Worm (Caenorhabditis elegans) whole organism, young adult: ENCODE results near the gene ras-1.

Experiments used
- C06A6.2 ChIP-seq: fragments of 200-800 bp; sonication (Bioruptor generic); conservative IDR thresholded peaks from 2 replicates; pipeline ENCODE4 v1.3.6; 2022; ENCODE audit warnings: missing genetic modification characterization, missing compliant biosample characterization
- F23B12.7 ChIP-seq: sonication (generic microtip); optimal IDR thresholded peaks from 2 replicates; lab custom pipeline; 2017; ENCODE audit warnings: missing genetic modification characterization, mild to moderate bottlenecking, missing compliant biosample characterization, antibody characterized with exemption, moderate library complexity; ENCODE audit not compliant: insufficient read depth
- F49E8.2 ChIP-seq: sonication (generic microtip); optimal IDR thresholded peaks from 3 replicates; lab custom pipeline; 2017; ENCODE audit warnings: missing genetic modification characterization, mild to moderate bottlenecking, missing compliant biosample characterization, antibody characterized with exemption, moderate library complexity; ENCODE audit not compliant: insufficient read depth
- Y53F4B.3 ChIP-seq: fragments of 200-800 bp; sonication (Bioruptor generic); IDR thresholded peaks from 2 replicates; pipeline ENCODE4 v1.3.6; 2022; ENCODE audit warnings: missing genetic modification reagents, missing genetic modification characterization, missing compliant biosample characterization
- Y67H2A.10 ChIP-seq: fragments of 200-800 bp; sonication (Bioruptor generic); conservative IDR thresholded peaks from 2 replicates; pipeline ENCODE4 v1.3.6; 2022; ENCODE audit warnings: missing genetic modification reagents, missing genetic modification characterization, missing compliant biosample characterization
- Y79H2A.3 ChIP-seq: fragments of 200-800 bp; sonication (Bioruptor generic); conservative IDR thresholded peaks from 2 replicates; pipeline ENCODE4 v1.3.6; 2022; ENCODE audit warnings: missing genetic modification reagents, missing genetic modification characterization, missing compliant biosample characterization
- akir-1 ChIP-seq: fragments of 200-800 bp; sonication (Bioruptor generic); optimal IDR thresholded peaks from 2 replicates; lab custom pipeline; 2018; ENCODE audit warnings: mild to moderate bottlenecking, missing genetic modification characterization, moderate library complexity, missing compliant biosample characterization
- bed-1 ChIP-seq: fragments of 200-800 bp; sonication (Bioruptor generic); IDR thresholded peaks from 2 replicates; pipeline ENCODE4 v1.3.6; 2022; ENCODE audit warnings: missing genetic modification reagents, missing genetic modification characterization, missing compliant biosample characterization
- ccch-3 ChIP-seq: fragments of 200-800 bp; sonication (Bioruptor generic); optimal IDR thresholded peaks from 2 replicates; lab custom pipeline; 2018; ENCODE audit warnings: mild to moderate bottlenecking, missing genetic modification characterization, missing compliant biosample characterization
- cebp-2 ChIP-seq: fragments of 200-800 bp; sonication (Bioruptor generic); IDR thresholded peaks from 2 replicates; pipeline ENCODE4 v1.3.6; 2022; ENCODE audit warnings: missing genetic modification characterization, missing compliant biosample characterization
- ceh-27 ChIP-seq: fragments of 200-800 bp; sonication (Bioruptor generic); optimal IDR thresholded peaks from 2 replicates; lab custom pipeline; 2018; ENCODE audit warnings: mild to moderate bottlenecking, missing genetic modification characterization, moderate library complexity, missing compliant biosample characterization
- ceh-40 ChIP-seq: fragments of 200-800 bp; sonication (Bioruptor generic); IDR thresholded peaks from 2 replicates; pipeline ENCODE4 v1.3.6; 2022; ENCODE audit warnings: missing genetic modification characterization, missing compliant biosample characterization
- die-1 ChIP-seq: sonication (generic microtip); optimal IDR thresholded peaks from 2 replicates; lab custom pipeline; 2016; ENCODE audit warnings: missing genotype, mild to moderate bottlenecking, missing genetic modification characterization, missing compliant biosample characterization
- dpff-1 ChIP-seq: sonication (generic microtip); optimal IDR thresholded peaks from 2 replicates; lab custom pipeline; 2017; ENCODE audit warnings: mild to moderate bottlenecking, missing genetic modification characterization, missing compliant biosample characterization
- hlh-26 ChIP-seq: fragments of 200-800 bp; sonication (Bioruptor generic); conservative IDR thresholded peaks from 2 replicates; pipeline ENCODE4 v1.3.6; 2022; ENCODE audit warnings: missing genetic modification reagents, missing genetic modification characterization, missing compliant biosample characterization
- hrde-1 ChIP-seq: sonication (generic microtip); optimal IDR thresholded peaks from 2 replicates; lab custom pipeline; 2016; ENCODE audit warnings: missing genetic modification characterization, mild to moderate bottlenecking, missing compliant biosample characterization, moderate library complexity, missing genotype, missing genetic modification reagents, borderline replicate concordance
- hsf-1 ChIP-seq: fragments of 200-800 bp; sonication (Bioruptor generic); IDR thresholded peaks from 2 replicates; pipeline ENCODE4 v1.3.6; 2022; ENCODE audit warnings: missing genetic modification reagents, missing genetic modification characterization, missing compliant biosample characterization
- lin-40 ChIP-seq: sonication (generic microtip); optimal IDR thresholded peaks from 2 replicates; lab custom pipeline; 2016; ENCODE audit warnings: missing genetic modification characterization, mild to moderate bottlenecking, missing compliant biosample characterization, missing genotype, missing genetic modification reagents
- madf-10 ChIP-seq: sonication (generic microtip); optimal IDR thresholded peaks from 2 replicates; lab custom pipeline; 2016; ENCODE audit warnings: mild to moderate bottlenecking, missing genetic modification characterization, missing compliant biosample characterization
- nfya-2 ChIP-seq: fragments of 200-800 bp; sonication (Bioruptor generic); IDR thresholded peaks from 2 replicates; pipeline ENCODE4 v1.3.6; 2022; ENCODE audit warnings: missing genetic modification reagents, missing genetic modification characterization, missing compliant biosample characterization
- nhr-120 ChIP-seq: fragments of 200-800 bp; sonication (Bioruptor generic); IDR thresholded peaks from 2 replicates; pipeline ENCODE4 v1.3.6; 2022; ENCODE audit warnings: missing genetic modification characterization, missing compliant biosample characterization
- nhr-27 ChIP-seq: fragments of 200-800 bp; sonication (Bioruptor generic); optimal IDR thresholded peaks from 2 replicates; lab custom pipeline; 2018; ENCODE audit warnings: mild to moderate bottlenecking, missing genetic modification characterization, moderate library complexity, missing compliant biosample characterization
- pbrm-1 ChIP-seq: fragments of 200-800 bp; sonication (Bioruptor generic); IDR thresholded peaks from 2 replicates; pipeline ENCODE4 v1.3.6; 2022; ENCODE audit warnings: missing genetic modification reagents, missing genetic modification characterization, missing compliant biosample characterization
- rcor-1 ChIP-seq: fragments of 200-800 bp; sonication (Bioruptor generic); IDR thresholded peaks from 2 replicates; pipeline ENCODE4 v1.3.6; 2022; ENCODE audit warnings: missing genetic modification reagents, missing genetic modification characterization, missing compliant biosample characterization
- rec-8 ChIP-seq, 2 experiments: sonication (generic microtip); optimal IDR thresholded peaks; 2 replicates each; lab custom pipeline; 2016; ENCODE audit warnings: mild to moderate bottlenecking in 2 of 2, missing genetic modification characterization in 2 of 2, missing genetic modification reagents in 2 of 2, missing genotype in 2 of 2, missing biosample characterization in 1 of 2, missing compliant biosample characterization in 1 of 2, moderate library complexity in 1 of 2
- sdz-38 ChIP-seq: sonication (generic microtip); optimal IDR thresholded peaks from 2 replicates; lab custom pipeline; 2016; ENCODE audit warnings: missing genotype, missing genetic modification characterization, missing compliant biosample characterization
- tbx-9 ChIP-seq: sonication (generic microtip); optimal IDR thresholded peaks from 2 replicates; lab custom pipeline; 2016; ENCODE audit warnings: borderline replicate concordance, missing genetic modification characterization, inconsistent platforms, missing compliant biosample characterization
- tlf-1 ChIP-seq: fragments of 200-800 bp; sonication (Bioruptor generic); optimal IDR thresholded peaks from 2 replicates; lab custom pipeline; 2018; ENCODE audit warnings: mild to moderate bottlenecking, missing genetic modification characterization, missing compliant biosample characterization
- zim-3 ChIP-seq: sonication (generic microtip); optimal IDR thresholded peaks from 2 replicates; lab custom pipeline; 2017; ENCODE audit warnings: mild to moderate bottlenecking, missing genetic modification characterization, moderate library complexity, missing compliant biosample characterization
- ztf-28 ChIP-seq: fragments of 200-800 bp; sonication (Bioruptor generic); IDR thresholded peaks from 2 replicates; pipeline ENCODE4 v1.3.6; 2022; ENCODE audit warnings: missing genetic modification reagents, missing genetic modification characterization, missing compliant biosample characterization

ras-1 gene

ce11 chrII:12393690-12394089 lies 41.6 kb upstream of the ras-1 start, which contains the start of gene Y57A10B.7:
TSS of gene Y57A10B.7 (minus strand) at chrII:12393790.
- no peak for TF ChIP-seq Y79H2A.3 (GFP tag; lab: Robert Waterston, UW)

DNA sequence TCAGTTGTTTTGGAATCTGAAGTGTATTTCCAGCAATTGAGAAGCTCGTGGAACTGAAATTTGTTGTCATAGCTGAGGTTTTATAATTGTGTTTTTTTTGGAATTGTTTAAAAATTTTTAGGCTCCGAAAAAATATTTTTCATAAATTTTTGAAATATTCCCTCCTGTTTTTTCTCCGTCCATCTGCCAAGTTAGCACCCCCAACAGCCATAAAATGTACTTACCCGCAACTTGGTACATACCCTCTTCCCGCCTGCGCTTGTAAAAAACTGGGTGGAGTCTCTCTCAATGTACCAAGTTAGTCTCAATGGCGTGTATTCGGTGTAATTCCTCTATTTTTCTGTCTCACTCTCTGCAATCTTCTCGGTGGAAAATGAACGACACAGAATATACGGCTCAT lies 37.7 kb upstream of the ras-1 start, which contains the start of gene Y57A10B.6:
TSS of gene Y57A10B.6 (plus strand) at position 301 of the 400 bp plus-strand sequence.
- no peak for TF ChIP-seq Y67H2A.10
- TF ChIP-seq hsf-1: no peak
- TF ChIP-seq cebp-2 (GFP tag; lab: Robert Waterston, UW): no peak
- no peak for TF ChIP-seq F23B12.7 (tag; lab: Kevin White, UChicago)
- no peak for TF ChIP-seq ztf-28 (GFP tag; lab: Robert Waterston, UW)
- TF ChIP-seq madf-10: no peak
- no peak for TF ChIP-seq Y53F4B.3 (GFP tag; lab: Robert Waterston, UW)
- TF ChIP-seq sdz-38 (tag; lab: Kevin White, UChicago): no peak
- no peak for TF ChIP-seq hlh-26 (GFP tag; lab: Robert Waterston, UW)
- no peak for TF ChIP-seq tlf-1 (GFP tag; lab: Kevin White, UChicago)

DNA sequence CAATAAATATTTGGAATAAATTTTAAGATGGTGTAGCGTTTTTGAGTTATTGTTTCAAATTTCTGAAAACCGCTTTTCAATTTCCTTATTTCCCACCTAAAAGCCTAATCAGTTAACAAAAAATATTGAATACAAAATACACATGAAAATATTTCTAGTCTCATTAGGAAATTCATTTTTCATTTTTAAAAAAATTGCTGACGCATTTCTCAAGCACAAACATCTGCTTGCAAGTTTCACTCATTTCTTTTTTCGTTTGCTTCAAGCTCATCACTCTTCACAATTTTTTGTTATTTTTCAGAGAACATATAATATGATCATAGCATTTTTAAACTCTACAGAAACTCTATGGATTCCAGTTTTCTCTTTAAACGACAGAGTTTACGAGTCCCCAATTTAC lies 35.9 kb upstream of the ras-1 start, which contains the start of gene sre-41:
TSS of gene sre-41 (plus strand) at position 301 of the 400 bp plus-strand sequence.
- no peak for TF ChIP-seq ceh-27 (GFP tag; lab: Kevin White, UChicago)
- TF ChIP-seq bed-1 (GFP tag; lab: Robert Waterston, UW): no peak
- TF ChIP-seq nfya-2 (GFP tag; lab: Robert Waterston, UW): no peak
- TF ChIP-seq rcor-1 (GFP tag; lab: Robert Waterston, UW): no peak
- TF ChIP-seq ceh-40 (GFP tag; lab: Robert Waterston, UW): no peak
- TF ChIP-seq lin-40: no peak
- TF ChIP-seq ccch-3 (GFP tag; lab: Kevin White, UChicago): no peak
- TF ChIP-seq nhr-120: no peak
- TF ChIP-seq Y53F4B.3 (GFP tag; lab: Robert Waterston, UW): no peak
- TF ChIP-seq, all 124 proteins: peak for 0

DNA sequence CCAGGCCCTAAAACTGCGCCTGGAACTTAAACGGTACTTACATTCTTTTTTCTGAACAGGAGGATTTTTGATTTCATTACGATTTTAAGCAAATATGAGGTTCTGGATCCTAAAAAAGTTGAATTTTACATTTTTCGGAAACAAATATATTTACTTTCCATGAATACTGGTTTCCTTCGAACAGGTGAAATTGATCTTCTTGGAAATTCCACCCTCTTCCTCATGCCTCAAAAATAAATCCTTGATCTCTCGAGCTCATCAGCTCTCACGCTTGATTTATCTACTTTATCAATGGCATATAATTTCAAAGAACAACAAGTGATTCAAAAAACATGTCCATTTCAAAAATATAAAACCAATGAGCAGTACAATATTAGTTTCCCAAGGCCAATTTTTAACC lies 35.4 kb upstream of the ras-1 start:
- TF ChIP-seq die-1 (tag; lab: Kevin White, UChicago): no peak
- TF ChIP-seq sdz-38 (tag; lab: Kevin White, UChicago): no peak
- no peak for TF ChIP-seq zim-3 (tag; lab: Kevin White, UChicago)
- no peak for TF ChIP-seq akir-1 (GFP tag; lab: Kevin White, UChicago)
- TF ChIP-seq pbrm-1 (GFP tag; lab: Robert Waterston, UW): no peak
- TF ChIP-seq tbx-9 (tag; lab: Kevin White, UChicago): no peak
- TF ChIP-seq bed-1 (GFP tag; lab: Robert Waterston, UW): no peak
- TF ChIP-seq nhr-27 (tag; lab: Kevin White, UChicago): no peak
- no peak for TF ChIP-seq F49E8.2 (tag; lab: Kevin White, UChicago)
- no peak for TF ChIP-seq hrde-1 (tag; lab: Kevin White, UChicago)
- TF ChIP-seq C06A6.2 (GFP tag; lab: Robert Waterston, UW): no peak

DNA sequence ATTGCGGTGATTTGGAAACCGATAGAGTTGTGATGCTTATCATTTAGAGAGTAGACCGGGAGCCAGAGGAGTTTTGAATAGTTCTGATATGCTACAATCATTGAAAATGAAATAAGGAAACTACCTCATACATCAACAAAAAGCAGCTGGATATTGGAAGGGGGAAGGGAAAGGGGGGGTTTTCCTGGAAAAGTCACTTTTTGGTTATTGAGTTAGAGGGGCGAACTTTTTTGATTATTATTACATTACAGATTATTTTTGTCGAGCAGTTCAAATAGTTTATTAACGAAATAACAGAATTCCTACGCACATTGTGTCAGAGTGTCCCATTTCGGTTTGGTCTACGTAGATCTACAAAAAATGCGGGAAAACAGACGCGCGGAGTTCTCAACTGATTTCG lies 34.7 kb upstream of the ras-1 start, which contains the start of gene sre-42:
TSS of gene sre-42 (minus strand) at position 101 of the 400 bp plus-strand sequence.
- no peak for TF ChIP-seq hrde-1 (tag; lab: Kevin White, UChicago)
- no peak for TF ChIP-seq dpff-1 (tag; lab: Kevin White, UChicago)
- TF ChIP-seq rec-8 (tag; optimal IDR thresholded peaks at IDR 0.05; lab: Kevin White, UChicago): no peak
